Worm (Caenorhabditis elegans) whole organism, young adult: ENCODE data around the gene F13B12.4.
A peak's percentile ranks its signal among the peaks of the same experiment; 100 is the strongest.

Source experiments
- B0261.1 ChIP-seq: sonication (generic microtip); optimal IDR thresholded peaks from 2 replicates; lab custom pipeline; 2016; ENCODE audit warnings: mild to moderate bottlenecking, missing genetic modification characterization, moderate library complexity, missing compliant biosample characterization
- D2030.7 ChIP-seq: fragments of 200-800 bp; sonication (Bioruptor generic); IDR thresholded peaks from 2 replicates; pipeline ENCODE4 v1.3.6; 2022; ENCODE audit warnings: missing genetic modification reagents, missing genetic modification characterization, missing compliant biosample characterization
- F22D6.2 ChIP-seq: sonication (generic microtip); optimal IDR thresholded peaks from 2 replicates; lab custom pipeline; 2016; ENCODE audit warnings: mild to moderate bottlenecking, missing genetic modification characterization, missing compliant biosample characterization
- F33H1.4 ChIP-seq: fragments of 200-800 bp; sonication (Bioruptor generic); IDR thresholded peaks from 2 replicates; pipeline ENCODE4 v1.3.6; 2022; ENCODE audit warnings: missing genetic modification reagents, missing genetic modification characterization, missing compliant biosample characterization
- F52B5.7 ChIP-seq: sonication (generic microtip); optimal IDR thresholded peaks from 2 replicates; lab custom pipeline; 2016; ENCODE audit warnings: mild to moderate bottlenecking, missing genetic modification characterization, missing compliant biosample characterization
- F57A8.1 ChIP-seq: fragments of 200-800 bp; sonication (Bioruptor generic); optimal IDR thresholded peaks from 2 replicates; lab custom pipeline; 2018; ENCODE audit warnings: mild to moderate bottlenecking, missing genetic modification characterization, moderate library complexity, missing compliant biosample characterization
- Y56A3A.18 ChIP-seq: fragments of 200-800 bp; sonication (Bioruptor generic); IDR thresholded peaks from 2 replicates; pipeline ENCODE4 v1.3.6; 2022; ENCODE audit warnings: missing genetic modification reagents, missing genetic modification characterization, missing compliant biosample characterization
- Y67H2A.10 ChIP-seq: fragments of 200-800 bp; sonication (Bioruptor generic); conservative IDR thresholded peaks from 2 replicates; pipeline ENCODE4 v1.3.6; 2022; ENCODE audit warnings: missing genetic modification reagents, missing genetic modification characterization, missing compliant biosample characterization
- Y95B8A.8 ChIP-seq: fragments of 200-800 bp; sonication (Bioruptor generic); IDR thresholded peaks from 2 replicates; pipeline ENCODE4 v1.3.6; 2022; ENCODE audit warnings: missing genetic modification reagents, missing genetic modification characterization, missing compliant biosample characterization
- ZK185.1 ChIP-seq: sonication (generic microtip); optimal IDR thresholded peaks from 2 replicates; lab custom pipeline; 2016; ENCODE audit warnings: mild to moderate bottlenecking, missing genetic modification characterization, missing compliant biosample characterization; ENCODE audit not compliant: poor library complexity, severe bottlenecking
- ama-1 ChIP-seq, 3 experiments: fragments of 150-350 bp in 1 of 3; sonication (generic microtip) in 2 of 3; optimal IDR thresholded peaks; 2 replicates each; lab custom pipeline; 2014 to 2018; ENCODE audit warnings: missing biosample characterization in 2 of 3, missing genetic modification characterization in 2 of 3, missing genetic modification reagents in 2 of 3
- cebp-1 ChIP-seq, 2 experiments: fragments of 200-800 bp in 1 of 2; sonication (Bioruptor generic) in 1 of 2; sonication (generic microtip) in 1 of 2; IDR thresholded peaks in 1 of 2; optimal IDR thresholded peaks in 1 of 2; 2 replicates each; pipeline versions ENCODE4 v1.3.6 to Lab custom; 2017 to 2022; ENCODE audit warnings: missing compliant biosample characterization in 2 of 2, missing genetic modification characterization in 2 of 2, mild to moderate bottlenecking in 1 of 2, missing genetic modification reagents in 1 of 2, moderate library complexity in 1 of 2
- cebp-2 ChIP-seq: fragments of 200-800 bp; sonication (Bioruptor generic); IDR thresholded peaks from 2 replicates; pipeline ENCODE4 v1.3.6; 2022; ENCODE audit warnings: missing genetic modification characterization, missing compliant biosample characterization
- ceh-100 ChIP-seq: fragments of 200-800 bp; sonication (Bioruptor generic); IDR thresholded peaks from 2 replicates; pipeline ENCODE4 v1.3.6; 2022; ENCODE audit warnings: missing genetic modification reagents, missing genetic modification characterization, missing compliant biosample characterization
- ceh-91 ChIP-seq: fragments of 200-800 bp; sonication (Bioruptor generic); IDR thresholded peaks from 2 replicates; pipeline ENCODE4 v1.3.6; 2022; ENCODE audit warnings: missing genetic modification reagents, missing genetic modification characterization, missing compliant biosample characterization
- dpl-1 ChIP-seq: fragments of 150-350 bp; optimal IDR thresholded peaks from 2 replicates; lab custom pipeline; 2014; ENCODE audit warnings: missing biosample characterization, missing genetic modification reagents, missing genetic modification characterization
- egl-44 ChIP-seq: fragments of 200-800 bp; sonication (Bioruptor generic); IDR thresholded peaks from 2 replicates; pipeline ENCODE4 v1.3.6; 2022; ENCODE audit warnings: missing genetic modification reagents, missing genetic modification characterization, missing compliant biosample characterization
- ets-4 ChIP-seq: fragments of 200-800 bp; sonication (Bioruptor generic); optimal IDR thresholded peaks from 2 replicates; lab custom pipeline; 2018; ENCODE audit warnings: mild to moderate bottlenecking, missing genetic modification characterization, missing compliant biosample characterization
- gei-17 ChIP-seq: fragments of 200-800 bp; sonication (Bioruptor generic); optimal IDR thresholded peaks from 2 replicates; lab custom pipeline; 2018; ENCODE audit warnings: mild to moderate bottlenecking, missing genetic modification characterization, missing compliant biosample characterization
- him-1 ChIP-seq: sonication (generic microtip); optimal IDR thresholded peaks from 2 replicates; lab custom pipeline; 2016; ENCODE audit warnings: missing genotype, missing genetic modification reagents, missing genetic modification characterization, missing compliant biosample characterization
- lin-26 ChIP-seq: fragments of 200-800 bp; sonication (Bioruptor generic); IDR thresholded peaks from 2 replicates; pipeline ENCODE4 v1.3.6; 2022; ENCODE audit warnings: missing genetic modification reagents, missing genetic modification characterization, missing compliant biosample characterization
- lir-1 ChIP-seq: fragments of 200-800 bp; sonication (Bioruptor generic); conservative IDR thresholded peaks from 2 replicates; pipeline ENCODE4 v1.3.6; 2022; ENCODE audit warnings: missing genetic modification reagents, missing genetic modification characterization, missing compliant biosample characterization
- mcd-1 ChIP-seq: fragments of 200-800 bp; sonication (Bioruptor generic); IDR thresholded peaks from 2 replicates; pipeline ENCODE4 v1.3.6; 2022; ENCODE audit warnings: missing genetic modification reagents, missing genetic modification characterization, missing compliant biosample characterization
- nfyb-1 ChIP-seq: fragments of 200-800 bp; sonication (Bioruptor generic); IDR thresholded peaks from 2 replicates; pipeline ENCODE4 v1.3.6; 2022; ENCODE audit warnings: missing genetic modification reagents, missing genetic modification characterization, missing compliant biosample characterization
- nhr-179 ChIP-seq: sonication (generic microtip); optimal IDR thresholded peaks from 2 replicates; lab custom pipeline; 2016; ENCODE audit warnings: mild to moderate bottlenecking, missing genetic modification characterization, missing compliant biosample characterization
- nhr-27 ChIP-seq: fragments of 200-800 bp; sonication (Bioruptor generic); optimal IDR thresholded peaks from 2 replicates; lab custom pipeline; 2018; ENCODE audit warnings: mild to moderate bottlenecking, missing genetic modification characterization, moderate library complexity, missing compliant biosample characterization
- nhr-80 ChIP-seq: sonication (generic microtip); optimal IDR thresholded peaks from 2 replicates; lab custom pipeline; 2016; ENCODE audit warnings: missing genetic modification characterization, missing compliant biosample characterization
- pbrm-1 ChIP-seq: fragments of 200-800 bp; sonication (Bioruptor generic); IDR thresholded peaks from 2 replicates; pipeline ENCODE4 v1.3.6; 2022; ENCODE audit warnings: missing genetic modification reagents, missing genetic modification characterization, missing compliant biosample characterization
- pha-4 ChIP-seq: fragments of 150-350 bp; sonication (generic microtip); optimal IDR thresholded peaks from 2 replicates; lab custom pipeline; 2014; ENCODE audit warnings: missing biosample characterization, missing genetic modification reagents, missing genetic modification characterization
- rpc-1 ChIP-seq, 2 experiments: fragments of 150-350 bp in 1 of 2; sonication (generic microtip) in 1 of 2; optimal IDR thresholded peaks; 2 replicates each; lab custom pipeline; 2014 to 2018; ENCODE audit warnings: missing biosample characterization in 1 of 2, missing genetic modification characterization in 1 of 2, missing genetic modification reagents in 1 of 2, missing genotype in 1 of 2
- sdz-38 ChIP-seq: sonication (generic microtip); optimal IDR thresholded peaks from 2 replicates; lab custom pipeline; 2016; ENCODE audit warnings: missing genotype, missing genetic modification characterization, missing compliant biosample characterization
- snpc-3.4 ChIP-seq: sonication (generic microtip); optimal IDR thresholded peaks from 2 replicates; lab custom pipeline; 2017; ENCODE audit warnings: missing genetic modification characterization, mild to moderate bottlenecking, missing compliant biosample characterization, antibody characterized with exemption, moderate library complexity, missing genotype, missing genetic modification reagents
- snpc-4 ChIP-seq, 5 experiments: fragments of 150-350 bp in 1 of 5; sonication (generic microtip) in 4 of 5; optimal IDR thresholded peaks; 2 replicates each; lab custom pipeline; 2014 to 2018; ENCODE audit warnings: missing genetic modification characterization in 5 of 5, missing biosample characterization in 3 of 5, antibody characterized with exemption in 2 of 5, mild to moderate bottlenecking in 2 of 5, missing compliant biosample characterization in 2 of 5, missing genotype in 2 of 5, moderate library complexity in 2 of 5, missing genetic modification reagents in 1 of 5
- somi-1 ChIP-seq: fragments of 200-800 bp; sonication (Bioruptor generic); optimal IDR thresholded peaks from 2 replicates; lab custom pipeline; 2018; ENCODE audit warnings: mild to moderate bottlenecking, missing genetic modification characterization, missing compliant biosample characterization
- unc-130 ChIP-seq: sonication (generic microtip); optimal IDR thresholded peaks from 2 replicates; lab custom pipeline; 2016; ENCODE audit warnings: missing genetic modification reagents, missing genetic modification characterization, missing compliant biosample characterization
- xnd-1 ChIP-seq: sonication (generic microtip); optimal IDR thresholded peaks from 2 replicates; lab custom pipeline; 2016; ENCODE audit warnings: missing genotype, missing genetic modification reagents, missing genetic modification characterization, missing compliant biosample characterization
- zim-3 ChIP-seq: sonication (generic microtip); optimal IDR thresholded peaks from 2 replicates; lab custom pipeline; 2017; ENCODE audit warnings: mild to moderate bottlenecking, missing genetic modification characterization, moderate library complexity, missing compliant biosample characterization

F13B12.4 gene

DNA sequence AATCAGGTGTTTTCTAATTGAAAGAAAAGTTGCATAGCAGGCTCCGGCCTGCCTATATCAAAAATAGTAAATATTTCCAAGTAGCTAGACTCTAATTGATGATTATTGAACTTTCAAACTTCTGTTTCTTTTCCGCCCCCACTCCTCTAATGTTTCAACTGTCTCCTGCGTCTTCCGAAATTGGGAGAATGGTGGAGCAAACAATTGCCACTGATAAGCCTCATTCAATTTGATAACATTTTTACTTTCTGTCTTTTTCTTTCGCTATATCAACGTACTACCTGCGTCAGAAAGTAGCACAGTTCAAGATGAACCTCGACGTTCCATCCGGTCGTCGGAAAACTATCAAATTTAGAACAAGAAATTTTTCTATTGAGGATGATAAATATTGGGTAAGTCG lies 10.8 kb downstream of the F13B12.4 start, which contains the start of gene F13B12.3:
Gene F13B12.3 (plus strand): TSS at position 223 of the 400 bp plus-strand sequence.
- TF ChIP-seq ceh-100 (GFP tag; lab: Robert Waterston, UW) = no peak
- no peak for TF ChIP-seq B0261.1 (tag; lab: Kevin White, UChicago)
- TF ChIP-seq nhr-179 (tag; lab: Kevin White, UChicago) = no peak
- TF ChIP-seq lin-26 (GFP tag; lab: Robert Waterston, UW) = no peak
- peak; percentile 96 for TF ChIP-seq nhr-80
- TF ChIP-seq F33H1.4 (GFP tag; lab: Robert Waterston, UW) = no peak
- TF ChIP-seq ZK185.1 (tag; lab: Kevin White, UChicago) = no peak
- no peak for TF ChIP-seq F22D6.2
- TF ChIP-seq egl-44 = no peak
- peak; percentile 73 for TF ChIP-seq ets-4

- TF ChIP-seq nfyb-1 (no peak), ets-4 (no peak), him-1 (tag; lab: Kevin White, UChicago) (no peak), D2030.7 (GFP tag; lab: Robert Waterston, UW) (no peak), pha-4 (tag; lab: Kevin White, UChicago) (no peak), Y56A3A.18 (GFP tag; lab: Robert Waterston, UW) (no peak), xnd-1 (tag; lab: Kevin White, UChicago) (no peak), cebp-1 (GFP tag; IDR thresholded peaks at IDR 0.05; lab: Robert Waterston, UW) (no peak), cebp-1 (tag; optimal IDR thresholded peaks at IDR 0.05; lab: Kevin White, UChicago) (no peak), Y95B8A.8 (no peak), mcd-1 (GFP tag; lab: Robert Waterston, UW) (no peak)
Observed at ce11 chrIV:10437114-10437513, 12.6 kb downstream of the F13B12.4 start.

- no peak for TF ChIP-seq F52B5.7 (tag; lab: Kevin White, UChicago)
- TF ChIP-seq sdz-38 (tag; lab: Kevin White, UChicago) = no peak
- TF ChIP-seq lir-1 (GFP tag; lab: Robert Waterston, UW) = no peak
- no peak for TF ChIP-seq rpc-1 (optimal IDR thresholded peaks at IDR 0.05; lab: Kevin White, UChicago)
- no peak for TF ChIP-seq rpc-1 (tag; optimal IDR thresholded peaks at IDR 0.05; lab: Kevin White, UChicago)
- no peak for TF ChIP-seq F57A8.1 (GFP tag; lab: Kevin White, UChicago)
- no peak for TF ChIP-seq snpc-3.4 (tag; lab: Kevin White, UChicago)
- TF ChIP-seq ama-1 (optimal IDR thresholded peaks at IDR 0.05; lab: Kevin White, UChicago) = no peak
- TF ChIP-seq ama-1 (GFP tag; optimal IDR thresholded peaks at IDR 0.05; lab: Kevin White, UChicago) = no peak
- no peak for TF ChIP-seq nhr-80
- no peak for TF ChIP-seq snpc-4 (GFP tag; optimal IDR thresholded peaks at IDR 0.05; lab: Kevin White, UChicago)
- TF ChIP-seq snpc-4 (tag; optimal IDR thresholded peaks at IDR 0.05; lab: Kevin White, UChicago) = no peak
- no peak for TF ChIP-seq unc-130 (GFP tag; lab: Kevin White, UChicago)
- no peak for TF ChIP-seq pbrm-1 (GFP tag; lab: Robert Waterston, UW)
- TF ChIP-seq Y67H2A.10 (GFP tag; lab: Robert Waterston, UW) = no peak
- no peak for TF ChIP-seq nhr-27
Observed at ce11 chrIV:10436401-10436800, 13.3 kb downstream of the F13B12.4 start, which contains the start of gene ins-1. Gene ins-1, plus strand, starts transcription at chrIV:10436701.

ce11 chrIV:10430507-10430906 lies 19.2 kb downstream of the F13B12.4 start:
- TF ChIP-seq gei-17 (GFP tag; lab: Kevin White, UChicago) (no peak), cebp-2 (GFP tag; lab: Robert Waterston, UW) (no peak), zim-3 (tag; lab: Kevin White, UChicago) (no peak), F52B5.7 (tag; lab: Kevin White, UChicago) (no peak), somi-1 (GFP tag; lab: Kevin White, UChicago) (no peak), dpl-1 (no peak), ceh-91 (GFP tag; lab: Robert Waterston, UW) (no peak)
